Worm (Caenorhabditis elegans) whole organism, L1 larva: Measurements from ENCODE around the gene F13H10.6.

Experiments
- efl-1 ChIP-seq, 4 experiments: fragments of 150-350 bp; optimal IDR thresholded peaks in 3 of 4; peaks in 1 of 4; 1 replicate in 1 of 4; 2 replicates in 3 of 4; lab custom pipeline; 2014; ENCODE audit warnings: missing biosample characterization in 2 of 4, missing genetic modification characterization in 2 of 4, missing genetic modification reagents in 2 of 4
- egl-27 ChIP-seq, 2 experiments: fragments of 150-350 bp in 1 of 2; sonication (generic microtip); optimal IDR thresholded peaks; 3 replicates each; lab custom pipeline; 2017 to 2018; ENCODE audit warnings: missing biosample characterization in 2 of 2, missing genetic modification characterization in 2 of 2, missing genetic modification reagents in 2 of 2
- elt-3 ChIP-seq, 6 experiments: fragments of 150-350 bp in 1 of 6; sonication (generic microtip); optimal IDR thresholded peaks; 2 replicates each; lab custom pipeline; 2017 to 2018; ENCODE audit warnings: missing biosample characterization in 6 of 6, missing genetic modification characterization in 6 of 6, inconsistent platforms in 1 of 6
- mep-1 ChIP-seq: fragments of 150-350 bp; optimal IDR thresholded peaks from 2 replicates; lab custom pipeline; 2014; ENCODE audit warnings: missing biosample characterization, missing genetic modification characterization
- nhr-19 ChIP-seq: fragments of 200-800 bp; sonication (Bioruptor generic); conservative IDR thresholded peaks from 2 replicates; pipeline ENCODE4 v1.3.6; 2022; ENCODE audit warnings: missing genetic modification characterization, missing compliant biosample characterization
- snpc-4 ChIP-seq: fragments of 150-350 bp; optimal IDR thresholded peaks from 2 replicates; lab custom pipeline; 2014; ENCODE audit warnings: missing biosample characterization, missing genetic modification characterization
- sup-37 ChIP-seq: fragments of 200-800 bp; sonication (Bioruptor generic); optimal IDR thresholded peaks from 2 replicates; lab custom pipeline; 2018; ENCODE audit warnings: mild to moderate bottlenecking, missing genetic modification characterization, missing compliant biosample characterization

DNA sequence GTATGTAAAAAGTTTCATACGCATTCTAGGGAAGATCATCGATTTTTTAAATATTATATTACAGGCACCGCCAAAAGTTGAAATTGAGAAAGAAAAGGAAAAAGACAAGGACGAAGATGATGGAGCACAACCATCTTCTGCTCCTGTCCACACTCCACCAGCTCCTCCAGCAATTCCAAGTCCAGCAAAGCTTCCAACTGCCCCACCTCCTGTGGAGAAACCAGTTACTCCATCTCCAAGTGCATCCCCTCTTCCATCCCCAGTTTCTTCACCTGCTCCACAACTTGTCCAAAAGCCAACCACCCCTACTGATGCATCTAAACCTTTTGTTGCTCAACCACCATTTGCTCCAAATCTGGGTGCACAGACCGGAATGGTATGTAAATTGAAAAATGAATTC is 42.9 kb downstream of the F13H10.6 start:
- TF ChIP-seq sup-37 (no peak), efl-1 (optimal IDR thresholded peaks at IDR 0.05; lab: Kevin White, UChicago) (no peak), efl-1 (GFP tag; optimal IDR thresholded peaks at IDR 0.05 in 1 of 2; lab: Kevin White, UChicago) (no peak), elt-3 (tag; optimal IDR thresholded peaks at IDR 0.05; lab: Kevin White, UChicago) (no peak), nhr-19 (GFP tag; lab: Robert Waterston, UW) (no peak), snpc-4 (tag; lab: Kevin White, UChicago) (no peak), egl-27 (tag; optimal IDR thresholded peaks at IDR 0.05; lab: Kevin White, UChicago) (no peak), mep-1 (tag; lab: Kevin White, UChicago) (no peak)
